Worm (Caenorhabditis elegans): ENCODE results near the gene lys-3.

lys-3 gene

DNA sequence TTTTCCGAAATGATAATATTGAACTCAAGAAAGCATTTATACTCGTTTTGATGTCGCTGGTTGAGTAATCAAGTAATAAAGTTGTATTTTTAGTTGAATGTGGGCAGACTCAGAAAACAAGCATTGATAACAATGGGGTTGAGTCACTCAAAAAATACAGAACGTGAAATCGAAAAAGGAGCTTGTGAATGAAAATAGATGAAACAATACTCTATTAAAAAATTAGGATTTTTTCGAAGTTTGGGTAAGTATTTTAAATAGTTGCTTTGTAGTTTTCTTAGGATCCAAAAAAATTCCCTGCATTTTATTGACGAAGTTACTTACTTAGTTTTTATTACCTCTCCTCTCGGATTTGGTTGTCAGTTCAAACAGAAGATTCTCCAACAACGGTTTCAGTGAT, at the start of gene lys-3:
lys-3 (minus strand) TSS at position 101 of the 400 bp plus-strand sequence.
- TF ChIP-seq zip-8 (tag; optimal IDR thresholded peaks at IDR 0.05) (no peak), ham-2 (GFP tag; optimal IDR thresholded peaks at IDR 0.05) (no peak), sptf-1 (tag; optimal IDR thresholded peaks at IDR 0.05) (no peak), lsy-2 (tag; optimal IDR thresholded peaks at IDR 0.05) (no peak), unc-39 (tag; optimal IDR thresholded peaks at IDR 0.05) (no peak), unc-62 (GFP tag; optimal IDR thresholded peaks at IDR 0.05) (no peak), nhr-12 (tag; optimal IDR thresholded peaks at IDR 0.05) (no peak), pha-4 (tag; optimal IDR thresholded peaks at IDR 0.05) (no peak), lin-32 (GFP tag; optimal IDR thresholded peaks at IDR 0.05) (no peak), elt-1 (tag; optimal IDR thresholded peaks at IDR 0.05; ENCODE audit: borderline replicate concordance, insufficient read depth) (no peak), snpc-4 (tag; optimal IDR thresholded peaks at IDR 0.05) (no peak), blmp-1 (tag; optimal IDR thresholded peaks at IDR 0.05) (no peak), nhr-237 (tag; optimal IDR thresholded peaks at IDR 0.05) (no peak), ces-1 (GFP tag; optimal IDR thresholded peaks at IDR 0.05) (no peak), elt-3 (tag; optimal IDR thresholded peaks at IDR 0.05) (no peak), sem-2 (GFP tag; optimal IDR thresholded peaks at IDR 0.05) (no peak)

DNA sequence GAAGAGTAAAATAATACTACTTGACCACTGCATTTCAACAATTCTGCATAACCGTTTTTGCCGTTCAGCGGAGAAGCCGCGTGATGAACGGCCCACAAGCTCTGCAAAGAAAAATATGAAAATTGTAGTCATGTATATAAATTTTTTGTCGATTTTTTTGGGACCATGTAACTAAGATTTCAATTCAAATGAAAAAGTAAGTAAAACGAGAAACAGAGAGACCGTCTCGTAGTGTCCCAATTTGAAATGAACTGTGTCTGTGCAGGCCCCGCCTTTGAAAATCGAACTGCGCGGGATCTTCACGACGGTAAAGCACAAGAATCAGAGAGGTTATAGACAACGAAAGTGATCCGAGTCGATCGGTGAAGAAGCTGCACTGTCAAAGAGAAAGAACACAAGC, 48.7 kb upstream of the lys-3 start, which contains the start of gene crm-1:
crm-1 (minus strand) TSS at position 101 of the 400 bp plus-strand sequence.
- no peak for TF ChIP-seq lin-13 (tag; optimal IDR thresholded peaks at IDR 0.05)
- TF ChIP-seq nhr-76 (tag; optimal IDR thresholded peaks at IDR 0.05): no peak
- TF ChIP-seq pha-4 (tag; optimal IDR thresholded peaks at IDR 0.05): no peak
- no peak for TF ChIP-seq sem-2 (GFP tag; optimal IDR thresholded peaks at IDR 0.05)
- TF ChIP-seq elt-3 (tag; optimal IDR thresholded peaks at IDR 0.05): no peak
- TF ChIP-seq ceh-83 (GFP tag; optimal IDR thresholded peaks at IDR 0.05): no peak
- TF ChIP-seq zip-8 (tag; optimal IDR thresholded peaks at IDR 0.05): no peak
- TF ChIP-seq mls-2 (tag; optimal IDR thresholded peaks at IDR 0.05): no peak
- no peak for TF ChIP-seq ces-1 (GFP tag; optimal IDR thresholded peaks at IDR 0.05)
- no peak for TF ChIP-seq hlh-1 (tag; optimal IDR thresholded peaks at IDR 0.05)
- TF ChIP-seq ham-2 (GFP tag; optimal IDR thresholded peaks at IDR 0.05): no peak
- no peak for TF ChIP-seq cnd-1 (tag; optimal IDR thresholded peaks at IDR 0.05)
- no peak for TF ChIP-seq lsy-2 (tag; optimal IDR thresholded peaks at IDR 0.05)
- TF ChIP-seq unc-39 (tag; optimal IDR thresholded peaks at IDR 0.05): no peak
- no peak for TF ChIP-seq ztf-11 (tag; optimal IDR thresholded peaks at IDR 0.05)
- no peak for TF ChIP-seq snpc-4 (tag; optimal IDR thresholded peaks at IDR 0.05)
- TF ChIP-seq flh-1 (GFP tag; optimal IDR thresholded peaks at IDR 0.05): no peak
- no peak for TF ChIP-seq nhr-28 (tag; optimal IDR thresholded peaks at IDR 0.05)
- no peak for TF ChIP-seq bed-3 (GFP tag; optimal IDR thresholded peaks at IDR 0.05)

DNA sequence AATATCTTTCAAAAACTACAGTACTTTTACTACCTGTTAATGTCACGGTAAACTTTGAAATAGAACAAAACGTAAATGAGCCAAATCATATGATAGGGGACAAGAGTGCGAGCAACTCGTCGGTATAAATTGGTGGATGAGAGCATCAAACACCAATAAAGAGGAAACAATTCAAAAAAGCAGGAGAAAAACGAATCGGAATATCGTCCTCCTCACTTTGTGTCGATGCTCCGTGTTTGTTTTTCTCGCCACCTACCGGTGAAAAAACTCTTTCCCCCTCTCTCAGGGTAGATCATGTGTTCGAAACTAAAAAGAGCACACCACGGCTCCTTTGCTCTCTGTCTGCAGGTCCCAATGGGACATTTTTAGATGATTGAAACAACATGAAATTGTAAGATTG, 44.7 kb upstream of the lys-3 start:
- TF ChIP-seq elt-1 (tag; optimal IDR thresholded peaks at IDR 0.05; ENCODE audit: borderline replicate concordance, insufficient read depth) (no peak), ceh-83 (GFP tag; optimal IDR thresholded peaks at IDR 0.05) (no peak), nhr-28 (tag; optimal IDR thresholded peaks at IDR 0.05) (no peak), sptf-1 (tag; optimal IDR thresholded peaks at IDR 0.05) (no peak), nhr-12 (tag; optimal IDR thresholded peaks at IDR 0.05) (no peak), lin-13 (tag; optimal IDR thresholded peaks at IDR 0.05) (no peak), nhr-2 (tag; optimal IDR thresholded peaks at IDR 0.05) (no peak), ztf-11 (tag; optimal IDR thresholded peaks at IDR 0.05) (no peak), cnd-1 (tag; optimal IDR thresholded peaks at IDR 0.05) (no peak), unc-39 (tag; optimal IDR thresholded peaks at IDR 0.05) (no peak), ceh-43 (GFP tag; optimal IDR thresholded peaks at IDR 0.05) (no peak)

- TF ChIP-seq elt-1 (tag; optimal IDR thresholded peaks at IDR 0.05; ENCODE audit: borderline replicate concordance, insufficient read depth) (no peak), lin-13 (tag; optimal IDR thresholded peaks at IDR 0.05) (no peak), tbx-8 (GFP tag; optimal IDR thresholded peaks at IDR 0.05) (no peak), ceh-39 (tag; optimal IDR thresholded peaks at IDR 0.05) (no peak), hlh-1 (tag; optimal IDR thresholded peaks at IDR 0.05) (no peak), cnd-1 (tag; optimal IDR thresholded peaks at IDR 0.05) (no peak), blmp-1 (tag; optimal IDR thresholded peaks at IDR 0.05) (no peak), nhr-28 (tag; optimal IDR thresholded peaks at IDR 0.05) (no peak), bed-3 (GFP tag; optimal IDR thresholded peaks at IDR 0.05) (no peak), nhr-76 (tag; optimal IDR thresholded peaks at IDR 0.05) (no peak), ceh-43 (GFP tag; optimal IDR thresholded peaks at IDR 0.05) (no peak), mep-1 (tag; optimal IDR thresholded peaks at IDR 0.05) (no peak), mab-5 (tag; optimal IDR thresholded peaks at IDR 0.05) (no peak), ceh-83 (GFP tag; optimal IDR thresholded peaks at IDR 0.05) (no peak), mls-2 (tag; optimal IDR thresholded peaks at IDR 0.05) (no peak), snpc-4 (tag; optimal IDR thresholded peaks at IDR 0.05) (no peak), nhr-237 (tag; optimal IDR thresholded peaks at IDR 0.05) (no peak), ham-2 (GFP tag; optimal IDR thresholded peaks at IDR 0.05) (no peak), lsy-2 (tag; optimal IDR thresholded peaks at IDR 0.05) (no peak)
These were observed 40.2 kb upstream of the lys-3 start for ce11 chrV:10323537-10323936.
